Worm (Caenorhabditis elegans): ENCODE results near the gene cec-8.

DNA sequence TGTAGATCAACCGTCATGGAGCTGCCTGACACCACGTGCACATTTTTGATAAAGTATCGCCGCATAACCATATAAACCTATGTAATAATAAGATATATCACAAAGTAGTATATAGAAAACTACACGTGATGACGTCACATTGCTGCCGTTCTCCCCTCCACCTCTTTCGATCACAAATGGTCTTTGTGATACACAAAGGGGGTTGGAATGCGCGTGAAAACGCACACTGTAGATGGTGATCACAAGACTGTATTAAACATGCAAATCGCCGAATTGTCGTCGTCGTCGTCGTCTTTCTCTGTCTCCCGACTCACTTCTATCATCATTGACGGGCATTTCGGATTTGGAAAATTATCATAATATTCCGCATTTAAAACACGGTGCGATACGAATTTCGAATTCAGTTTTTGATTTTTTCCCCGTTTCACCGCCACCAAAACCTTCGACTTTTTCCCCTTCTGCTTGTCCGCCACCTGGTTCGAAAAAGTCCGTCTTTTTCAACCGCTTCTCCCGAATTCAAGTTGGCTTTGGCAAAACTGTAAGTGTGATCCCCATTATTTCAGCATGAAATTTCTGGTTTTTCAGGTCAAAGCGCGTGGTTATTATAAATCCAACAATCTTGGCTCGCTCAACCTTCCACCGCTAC lies 26.8 kb upstream of the cec-8 start, which contains the start of the genes Y55B1BL.1 and Y55B1BL.2:
- no peak for TF ChIP-seq elt-3 (tag; optimal IDR thresholded peaks at IDR 0.05)
- TF ChIP-seq snpc-4 (tag; optimal IDR thresholded peaks at IDR 0.05): no peak
- TF ChIP-seq ztf-11 (tag; optimal IDR thresholded peaks at IDR 0.05): no peak
- TF ChIP-seq nhr-76 (tag; optimal IDR thresholded peaks at IDR 0.05): no peak
- no peak for TF ChIP-seq unc-62 (GFP tag; optimal IDR thresholded peaks at IDR 0.05)
- TF ChIP-seq sptf-1 (tag; optimal IDR thresholded peaks at IDR 0.05): no peak

All from whole organism, mixed stage, embryonic.